Fruit fly (Drosophila melanogaster) whole organism, embryonic: ENCODE results near the gene Bet3.

Source experiments
- Ada2b ChIP-seq: fragments of 200-800 bp; sonication (Bioruptor generic); IDR thresholded peaks from 2 replicates; pipeline ENCODE4 v1.3.6; 2022; ENCODE audit warnings: missing biosample characterization, missing genetic modification characterization
- Adf1 ChIP-seq: fragments of 200-800 bp; sonication (Bioruptor generic); IDR thresholded peaks from 2 replicates; pipeline ENCODE4 v1.3.6; 2022; ENCODE audit warnings: missing biosample characterization, missing genetic modification characterization
- Bgb ChIP-seq: fragments of 200-800 bp; sonication (Bioruptor generic); IDR thresholded peaks from 2 replicates; pipeline ENCODE4 v1.3.6; 2022; ENCODE audit warnings: missing biosample characterization, missing genetic modification characterization; ENCODE audit not compliant: partially characterized antibody
- CG13894 ChIP-seq: fragments of 200-800 bp; sonication (Bioruptor generic); optimal IDR thresholded peaks from 3 replicates; lab custom pipeline; 2018; ENCODE audit warnings: missing biosample characterization, mild to moderate bottlenecking, missing genetic modification characterization, moderate library complexity
- CG15269 ChIP-seq: fragments of 200-800 bp; sonication (Bioruptor generic); optimal IDR thresholded peaks from 2 replicates; lab custom pipeline; 2018; ENCODE audit warnings: missing biosample characterization, mild to moderate bottlenecking, missing genetic modification characterization, moderate library complexity
- CG18619 ChIP-seq: fragments of 200-800 bp; sonication (Bioruptor generic); optimal IDR thresholded peaks from 3 replicates; lab custom pipeline; 2017; ENCODE audit warnings: missing biosample characterization, mild to moderate bottlenecking, missing genetic modification characterization
- CG3847 ChIP-seq: fragments of 200-800 bp; sonication (Bioruptor generic); IDR thresholded peaks from 2 replicates; pipeline ENCODE4 v1.3.6; 2022; ENCODE audit warnings: missing biosample characterization, missing genetic modification characterization
- CG42726 ChIP-seq: fragments of 200-800 bp; sonication (Bioruptor generic); IDR thresholded peaks from 2 replicates; pipeline ENCODE4 v1.3.6; 2022; ENCODE audit warnings: missing biosample characterization, missing genetic modification characterization; ENCODE audit not compliant: partially characterized antibody
- CG4282 ChIP-seq: fragments of 200-800 bp; sonication (Bioruptor generic); optimal IDR thresholded peaks from 2 replicates; lab custom pipeline; 2016; ENCODE audit warnings: missing biosample characterization, missing genetic modification characterization
- CG4328 ChIP-seq: fragments of 200-800 bp; sonication (Bioruptor generic); optimal IDR thresholded peaks from 3 replicates; lab custom pipeline; 2017; ENCODE audit warnings: missing biosample characterization, missing genetic modification reagents, missing genetic modification characterization
- CG4820 ChIP-seq: fragments of 200-800 bp; sonication (Bioruptor generic); optimal IDR thresholded peaks from 3 replicates; lab custom pipeline; 2016; ENCODE audit warnings: missing biosample characterization, missing genetic modification characterization
- CG5245 ChIP-seq: fragments of 200-800 bp; sonication (Bioruptor generic); optimal IDR thresholded peaks from 3 replicates; lab custom pipeline; 2016; ENCODE audit warnings: missing biosample characterization, missing genetic modification characterization
- CG6272 ChIP-seq: fragments of 200-800 bp; sonication (Bioruptor generic); IDR thresholded peaks from 2 replicates; pipeline ENCODE4 v1.3.6; 2022; ENCODE audit warnings: missing biosample characterization, missing genetic modification characterization
- CG7357 ChIP-seq: fragments of 200-800 bp; sonication (Bioruptor generic); IDR thresholded peaks from 3 replicates; pipeline ENCODE4 v1.3.6; 2022; ENCODE audit warnings: missing biosample characterization, missing genetic modification characterization
- CG8281 ChIP-seq: fragments of 200-800 bp; sonication (Bioruptor generic); optimal IDR thresholded peaks from 2 replicates; lab custom pipeline; 2018; ENCODE audit warnings: missing biosample characterization, mild to moderate bottlenecking, missing genetic modification characterization, moderate library complexity
- CG8359 ChIP-seq: fragments of 200-800 bp; sonication (Bioruptor generic); optimal IDR thresholded peaks from 2 replicates; lab custom pipeline; 2017; ENCODE audit warnings: missing biosample characterization, mild to moderate bottlenecking, missing genetic modification characterization, borderline replicate concordance
- HLHmδ ChIP-seq: fragments of 200-800 bp; sonication (Bioruptor generic); optimal IDR thresholded peaks from 2 replicates; lab custom pipeline; 2018; ENCODE audit warnings: missing biosample characterization, mild to moderate bottlenecking, missing genetic modification characterization, moderate library complexity
- Hand ChIP-seq: fragments of 200-800 bp; sonication (Bioruptor generic); optimal IDR thresholded peaks from 2 replicates; lab custom pipeline; 2017; ENCODE audit warnings: mild to moderate bottlenecking, missing biosample characterization, missing genetic modification reagents, missing genetic modification characterization
- HmgZ ChIP-seq: fragments of 200-800 bp; sonication (Bioruptor generic); optimal IDR thresholded peaks from 2 replicates; lab custom pipeline; 2018; ENCODE audit warnings: missing biosample characterization, mild to moderate bottlenecking, missing genetic modification characterization
- Hr39 ChIP-seq: fragments of >200 bp; optimal IDR thresholded peaks from 2 replicates; lab custom pipeline; 2017
- Hr78 ChIP-seq, 2 experiments: fragments of 200-800 bp in 1 of 2; fragments of >200 bp in 1 of 2; sonication (Bioruptor generic) in 1 of 2; optimal IDR thresholded peaks; 2 replicates each; lab custom pipeline; 2017 to 2019; ENCODE audit warnings: missing biosample characterization in 2 of 2, missing genetic modification characterization in 2 of 2, mild to moderate bottlenecking in 1 of 2, moderate library complexity in 1 of 2
- MTF-1 ChIP-seq: fragments of 200-800 bp; sonication (Bioruptor generic); optimal IDR thresholded peaks from 2 replicates; lab custom pipeline; 2018; ENCODE audit warnings: missing biosample characterization, mild to moderate bottlenecking, missing genetic modification characterization, borderline replicate concordance
- Nf-YC ChIP-seq: fragments of 200-800 bp; optimal IDR thresholded peaks from 3 replicates; lab custom pipeline; 2019; ENCODE audit warnings: missing biosample characterization, mild to moderate bottlenecking, missing genetic modification characterization, moderate library complexity
- Six4 ChIP-seq: fragments of 200-800 bp; sonication (Bioruptor generic); optimal IDR thresholded peaks from 2 replicates; lab custom pipeline; 2016; ENCODE audit warnings: missing biosample characterization, missing genetic modification characterization
- Sry-β ChIP-seq: fragments of 200-800 bp; sonication (Bioruptor generic); optimal IDR thresholded peaks from 2 replicates; lab custom pipeline; 2018; ENCODE audit warnings: missing biosample characterization, mild to moderate bottlenecking, missing genetic modification characterization, moderate library complexity
- Xbp1 ChIP-seq: fragments of 200-800 bp; sonication (Bioruptor generic); optimal IDR thresholded peaks from 3 replicates; lab custom pipeline; 2016; ENCODE audit warnings: missing biosample characterization, mild to moderate bottlenecking, missing genetic modification characterization
- br ChIP-seq: fragments of >200 bp; optimal IDR thresholded peaks from 2 replicates; lab custom pipeline; 2017
- btn ChIP-seq: fragments of 200-800 bp; sonication (Bioruptor generic); optimal IDR thresholded peaks from 2 replicates; lab custom pipeline; 2016; ENCODE audit warnings: missing biosample characterization, missing genetic modification characterization
- crol ChIP-seq: fragments of 200-800 bp; sonication (Bioruptor generic); IDR thresholded peaks from 2 replicates; pipeline ENCODE4 v1.3.6; 2022; ENCODE audit warnings: missing biosample characterization, missing genetic modification characterization
- dati ChIP-seq: fragments of 200-800 bp; sonication (Bioruptor generic); IDR thresholded peaks from 2 replicates; pipeline ENCODE4 v1.3.6; 2022; ENCODE audit warnings: missing biosample characterization, missing genetic modification characterization
- exex ChIP-seq: fragments of 200-800 bp; sonication (Bioruptor generic); optimal IDR thresholded peaks from 4 replicates; lab custom pipeline; 2018; ENCODE audit warnings: missing biosample characterization, mild to moderate bottlenecking, missing genetic modification characterization, moderate library complexity
- fd102C ChIP-seq: fragments of 200-800 bp; sonication (Bioruptor generic); optimal IDR thresholded peaks from 2 replicates; lab custom pipeline; 2018; ENCODE audit warnings: missing biosample characterization, mild to moderate bottlenecking, missing genetic modification characterization, moderate library complexity
- fru ChIP-seq: fragments of >200 bp; optimal IDR thresholded peaks from 2 replicates; lab custom pipeline; 2017
- gro ChIP-seq: fragments of 200-800 bp; sonication (Bioruptor generic); optimal IDR thresholded peaks from 2 replicates; lab custom pipeline; 2016; ENCODE audit warnings: missing biosample characterization, missing genetic modification characterization
- ham ChIP-seq: fragments of 200-800 bp; sonication (Bioruptor generic); IDR thresholded peaks from 2 replicates; pipeline ENCODE4 v1.3.6; 2022; ENCODE audit warnings: missing biosample characterization, missing genetic modification characterization
- hkb ChIP-seq, 2 experiments: fragments of 200-800 bp in 1 of 2; fragments of >200 bp in 1 of 2; sonication (Bioruptor generic) in 1 of 2; IDR thresholded peaks in 1 of 2; optimal IDR thresholded peaks in 1 of 2; 2 replicates each; pipeline versions ENCODE4 v1.3.6 to Lab custom; 2017 to 2022; ENCODE audit warnings: missing biosample characterization in 1 of 2, missing genetic modification characterization in 1 of 2
- insv ChIP-seq, 2 experiments: fragments of 200-800 bp; sonication (Bioruptor generic); optimal IDR thresholded peaks; 3 replicates each; lab custom pipeline; 2016 to 2018; ENCODE audit warnings: missing biosample characterization in 2 of 2, missing genetic modification characterization in 2 of 2
- jumu ChIP-seq: fragments of 200-800 bp; sonication (Bioruptor generic); optimal IDR thresholded peaks from 3 replicates; lab custom pipeline; 2016; ENCODE audit warnings: missing biosample characterization, missing genetic modification characterization
- kah ChIP-seq: fragments of 200-800 bp; sonication (Bioruptor generic); optimal IDR thresholded peaks from 2 replicates; lab custom pipeline; 2018; ENCODE audit warnings: missing biosample characterization, mild to moderate bottlenecking, missing genetic modification characterization
- lab ChIP-seq: fragments of 200-800 bp; sonication (Bioruptor generic); optimal IDR thresholded peaks from 3 replicates; lab custom pipeline; 2017; ENCODE audit warnings: missing biosample characterization, missing genetic modification characterization, mild to moderate bottlenecking, moderate library complexity, missing genetic modification reagents
- oc ChIP-seq: fragments of 200-800 bp; sonication (Bioruptor generic); optimal IDR thresholded peaks from 2 replicates; lab custom pipeline; 2018; ENCODE audit warnings: missing biosample characterization, mild to moderate bottlenecking, missing genetic modification characterization, moderate library complexity
- pros ChIP-seq: fragments of 200-800 bp; sonication (Bioruptor generic); optimal IDR thresholded peaks from 3 replicates; lab custom pipeline; 2019; ENCODE audit warnings: missing biosample characterization, mild to moderate bottlenecking, missing genetic modification characterization, moderate library complexity
- row ChIP-seq: fragments of 200-800 bp; sonication (Bioruptor generic); IDR thresholded peaks from 3 replicates; pipeline ENCODE4 v1.3.6; 2022; ENCODE audit warnings: missing biosample characterization, missing genetic modification characterization
- seq ChIP-seq: fragments of 200-800 bp; sonication (Bioruptor generic); IDR thresholded peaks from 2 replicates; pipeline ENCODE4 v1.3.6; 2022; ENCODE audit warnings: missing biosample characterization, missing genetic modification characterization
- tap ChIP-seq: fragments of 200-800 bp; optimal IDR thresholded peaks from 3 replicates; lab custom pipeline; 2019; ENCODE audit warnings: missing biosample characterization, mild to moderate bottlenecking, missing genetic modification characterization, moderate library complexity
- unpg ChIP-seq: fragments of 200-800 bp; sonication (Bioruptor generic); optimal IDR thresholded peaks from 3 replicates; lab custom pipeline; 2018; ENCODE audit warnings: missing biosample characterization, mild to moderate bottlenecking, missing genetic modification characterization, moderate library complexity
- usp ChIP-seq: fragments of >200 bp; optimal IDR thresholded peaks from 2 replicates; lab custom pipeline; 2017; ENCODE audit warnings: missing biosample characterization, missing genetic modification characterization
- vfl ChIP-seq: fragments of 200-800 bp; sonication (Bioruptor generic); optimal IDR thresholded peaks from 2 replicates; lab custom pipeline; 2016; ENCODE audit warnings: missing biosample characterization, missing genetic modification characterization
- wek ChIP-seq: fragments of 200-800 bp; sonication (Bioruptor generic); optimal IDR thresholded peaks from 3 replicates; lab custom pipeline; 2018; ENCODE audit warnings: missing biosample characterization, mild to moderate bottlenecking, missing genetic modification characterization, moderate library complexity
- yki ChIP-seq: fragments of >200 bp; optimal IDR thresholded peaks from 3 replicates; lab custom pipeline; 2018

The Bet3 gene

dm6 chr3L:9462247-9462769 lies 20.2 kb upstream of the Bet3 start (continued):
- TF ChIP-seq CG8359 (peak; percentile 68), row (peak; percentile 96), insv (GFP tag; optimal IDR thresholded peaks at IDR 0.05; lab: Kevin White, UChicago) (peak in 1 of 2 experiments; percentile 63), gro (peak; percentile 76), seq (GFP tag; lab: Robert Waterston, UW) (peak; percentile 82), Bgb (GFP tag; lab: Robert Waterston, UW) (peak; percentile 36; the same call in 1 of the 2 replicates), Ada2b (GFP tag; lab: Robert Waterston, UW) (peak; percentile 64), CG18619 (peak; percentile 84), Sry-β (GFP tag; lab: Kevin White, UChicago) (peak; percentile 54), CG13894 (peak; percentile 84), CG4282 (GFP tag; lab: Kevin White, UChicago) (no peak), vfl (GFP tag; lab: Kevin White, UChicago) (peak; percentile 35), jumu (peak; percentile 44), dati (GFP tag; lab: Robert Waterston, UW) (no peak; the same call in 1 of the 2 replicates), HmgZ (tag; lab: Kevin White, UChicago) (peak; percentile 88), Adf1 (GFP tag; lab: Robert Waterston, UW) (peak; percentile 83), yki (lab: Kevin White, UChicago) (peak; percentile 55), CG4328 (GFP tag; lab: Kevin White, UChicago) (peak; percentile 88), crol (GFP tag; lab: Robert Waterston, UW) (no peak; the same call in 1 of the 2 replicates), MTF-1 (GFP tag; lab: Kevin White, UChicago) (peak; percentile 82), CG7357 (peak; percentile 64; the same call in 2 of the 3 replicates), Nf-YC (tag; lab: Kevin White, UChicago) (peak; percentile 81), CG8281 (tag; lab: Kevin White, UChicago) (peak; percentile 74), CG3847 (GFP tag; lab: Robert Waterston, UW) (peak; percentile 58; the same call in 1 of the 2 replicates), Xbp1 (GFP tag; lab: Kevin White, UChicago) (peak; percentile 84), Hr39 (lab: Kevin White, UChicago) (no peak), Hand (GFP tag; lab: Kevin White, UChicago) (peak; percentile 85), Six4 (GFP tag; lab: Kevin White, UChicago) (peak; percentile 86), ham (GFP tag; lab: Robert Waterston, UW) (0 out of 2 replicates have a peak, but pooled peaks have one; percentile 34), unpg (GFP tag; lab: Kevin White, UChicago) (peak; percentile 95), br (lab: Kevin White, UChicago) (no peak), CG15269 (tag; lab: Kevin White, UChicago) (peak; percentile 90), fd102C (GFP tag; lab: Kevin White, UChicago) (peak; percentile 37), CG42726 (GFP tag; lab: Robert Waterston, UW) (no peak; the same call in 1 of the 2 replicates), lab (GFP tag; lab: Kevin White, UChicago) (peak; percentile 91), exex (peak; percentile 67), tap (tag; lab: Kevin White, UChicago) (peak; percentile 86), kah (GFP tag; lab: Kevin White, UChicago) (peak; percentile 42), fru (lab: Kevin White, UChicago) (no peak), btn (GFP tag; lab: Kevin White, UChicago) (peak; percentile 39), usp (GFP tag; lab: Kevin White, UChicago) (no peak), wek (GFP tag; lab: Kevin White, UChicago) (peak; percentile 9), CG6272 (GFP tag; lab: Robert Waterston, UW) (no peak), HLHmδ (GFP tag; lab: Kevin White, UChicago) (no peak), oc (tag; lab: Kevin White, UChicago) (peak; percentile 79), hkb (optimal IDR thresholded peaks at IDR 0.05; lab: Kevin White, UChicago) (no peak), hkb (GFP tag; IDR thresholded peaks at IDR 0.05; lab: Robert Waterston, UW) (peak; percentile 86), Hr78 (GFP tag; optimal IDR thresholded peaks at IDR 0.05; lab: Kevin White, UChicago) (peak in 1 of 2 experiments; percentile 71), pros (GFP tag; lab: Kevin White, UChicago) (peak; percentile 75), CG5245 (GFP tag; lab: Kevin White, UChicago) (peak; percentile 48), CG4820 (GFP tag; lab: Kevin White, UChicago) (peak; percentile 100)
